Fruit fly (Drosophila melanogaster) whole organism, pupa: ENCODE results near the gene Gsc.

ENCODE experiments used
- CG17806 ChIP-seq: fragments of 200-800 bp; sonication (Bioruptor generic); optimal IDR thresholded peaks from 2 replicates; lab custom pipeline; 2018; ENCODE audit warnings: missing biosample characterization, mild to moderate bottlenecking, missing genetic modification characterization, moderate library complexity
- CG4496 ChIP-seq: fragments of 200-800 bp; sonication (Bioruptor generic); IDR thresholded peaks from 3 replicates; pipeline ENCODE4 v1.3.6; 2022; ENCODE audit warnings: missing biosample characterization, missing genetic modification characterization
- CG9948 ChIP-seq: fragments of 200-800 bp; sonication (Bioruptor generic); optimal IDR thresholded peaks from 2 replicates; lab custom pipeline; 2018; ENCODE audit warnings: missing biosample characterization, mild to moderate bottlenecking, missing genetic modification characterization, moderate library complexity
- D1 ChIP-seq: fragments of 200-800 bp; sonication (Bioruptor generic); optimal IDR thresholded peaks from 2 replicates; lab custom pipeline; 2018; ENCODE audit warnings: missing biosample characterization, mild to moderate bottlenecking, missing genetic modification characterization, moderate library complexity
- Ets98B ChIP-seq: fragments of 200-800 bp; sonication (Bioruptor generic); IDR thresholded peaks from 2 replicates; pipeline ENCODE4 v1.3.6; 2022; ENCODE audit warnings: missing biosample characterization, missing genetic modification characterization
- Pif1B ChIP-seq: fragments of 200-800 bp; sonication (Bioruptor generic); optimal IDR thresholded peaks from 3 replicates; lab custom pipeline; 2016; ENCODE audit warnings: missing biosample characterization, missing genetic modification characterization
- rn ChIP-seq: fragments of 200-800 bp; sonication (Bioruptor generic); IDR thresholded peaks from 2 replicates; pipeline ENCODE4 v1.3.6; 2022; ENCODE audit warnings: missing biosample characterization, missing genetic modification characterization

DNA sequence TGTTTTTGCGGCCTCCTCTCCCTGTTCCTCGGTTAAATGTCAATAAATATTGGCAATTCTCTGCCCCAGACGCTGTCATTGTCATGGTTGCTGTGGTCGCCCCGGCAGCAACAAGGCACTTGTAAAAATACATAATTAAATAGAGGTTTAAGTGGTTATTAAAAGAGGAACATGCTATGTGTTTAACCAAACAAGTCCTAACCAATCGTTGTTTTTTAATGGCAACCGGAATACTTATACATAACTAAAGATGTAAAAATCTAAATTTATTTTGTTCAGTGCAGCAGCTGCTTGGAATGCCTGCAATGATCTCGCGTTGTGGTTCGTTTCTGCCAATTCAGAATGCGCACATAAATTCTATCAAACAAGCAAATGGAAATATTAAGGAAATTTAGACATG lies 12.5 kb upstream of the Gsc start:
- peak; percentile 50 for TF ChIP-seq CG17806 (tag; lab: Kevin White, UChicago)
- TF ChIP-seq CG4496 (GFP tag; lab: Robert Waterston, UW) = no peak
- TF ChIP-seq rn (GFP tag; lab: Robert Waterston, UW) = no peak
- TF ChIP-seq Ets98B (GFP tag; lab: Robert Waterston, UW) = no peak
- peak; percentile 19 for TF ChIP-seq Pif1B (GFP tag; lab: Kevin White, UChicago)
- TF ChIP-seq CG9948 (tag; lab: Kevin White, UChicago) = peak; percentile 38
- TF ChIP-seq D1 = no peak
